Worm (Caenorhabditis elegans) whole organism, L2 larva: ENCODE results near the gene clec-2.

Source experiments
- ama-1 ChIP-seq: fragments of 150-350 bp; optimal IDR thresholded peaks from 2 replicates; lab custom pipeline; 2018; ENCODE audit warnings: inconsistent platforms
- ceh-82 ChIP-seq: fragments of 150-350 bp; optimal IDR thresholded peaks from 2 replicates; lab custom pipeline; 2014; ENCODE audit warnings: missing biosample characterization, missing genetic modification characterization
- elt-3 ChIP-seq: sonication (generic microtip); optimal IDR thresholded peaks from 2 replicates; lab custom pipeline; 2017; ENCODE audit warnings: missing biosample characterization, missing genetic modification characterization
- lin-39 ChIP-seq: fragments of 150-350 bp; optimal IDR thresholded peaks from 2 replicates; lab custom pipeline; 2014; ENCODE audit warnings: missing biosample characterization, missing genetic modification reagents, missing genetic modification characterization
- nhr-11 ChIP-seq: fragments of 150-350 bp; optimal IDR thresholded peaks from 2 replicates; lab custom pipeline; 2014; ENCODE audit warnings: missing biosample characterization, missing genetic modification characterization
- nhr-129 ChIP-seq: fragments of 150-350 bp; optimal IDR thresholded peaks from 2 replicates; lab custom pipeline; 2014; ENCODE audit warnings: missing biosample characterization, missing genetic modification characterization
- snpc-4 ChIP-seq: fragments of 150-350 bp; optimal IDR thresholded peaks from 2 replicates; lab custom pipeline; 2014; ENCODE audit warnings: missing biosample characterization, missing genetic modification characterization

DNA sequence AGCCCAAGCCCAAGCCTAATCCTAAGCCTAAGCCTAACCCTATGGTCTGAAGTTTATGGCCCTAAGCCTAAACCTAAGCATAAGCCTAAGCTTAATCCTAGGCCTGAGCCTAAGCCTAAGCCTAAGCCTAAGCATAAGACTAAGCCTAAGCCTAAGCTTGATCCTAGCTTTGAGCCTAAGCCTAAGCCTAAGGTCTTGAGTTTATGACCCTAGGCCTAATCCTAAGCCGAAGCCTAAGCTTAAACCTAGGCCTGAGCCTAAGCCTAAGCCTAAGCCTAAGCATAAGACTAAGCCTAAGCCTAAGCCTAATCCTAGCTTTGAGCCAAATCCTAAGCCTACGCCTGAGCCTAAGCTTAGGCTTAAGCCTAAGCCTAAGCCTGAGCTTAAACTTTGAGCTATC is 44.2 kb downstream of the clec-2 start:
- no peak for TF ChIP-seq nhr-11 (tag; lab: Kevin White, UChicago)
- TF ChIP-seq nhr-129 (tag; lab: Kevin White, UChicago): no peak
- no peak for TF ChIP-seq snpc-4 (tag; lab: Kevin White, UChicago)
- TF ChIP-seq lin-39: no peak
- no peak for TF ChIP-seq ceh-82 (tag; lab: Kevin White, UChicago)
- no peak for TF ChIP-seq elt-3 (tag; lab: Kevin White, UChicago)
- TF ChIP-seq ama-1: no peak
